Worm (Caenorhabditis elegans): ENCODE results near the gene kdp-1.

- TF ChIP-seq lin-39 (tag; optimal IDR thresholded peaks at IDR 0.05): no peak
- no peak for TF ChIP-seq nhr-25 (tag; optimal IDR thresholded peaks at IDR 0.05)
- TF ChIP-seq blmp-1 (tag; optimal IDR thresholded peaks at IDR 0.05; ENCODE audit: insufficient read depth): no peak
- TF ChIP-seq unc-62 (GFP tag; optimal IDR thresholded peaks at IDR 0.05): no peak
- TF ChIP-seq nhr-237 (tag; optimal IDR thresholded peaks at IDR 0.05): no peak
- TF ChIP-seq lin-13 (GFP tag; optimal IDR thresholded peaks at IDR 0.05): no peak
- no peak for TF ChIP-seq R02D3.7 (tag; optimal IDR thresholded peaks at IDR 0.05)
- no peak for TF ChIP-seq zag-1 (tag; optimal IDR thresholded peaks at IDR 0.05)
- TF ChIP-seq C34F6.9 (tag; optimal IDR thresholded peaks at IDR 0.05): no peak
- TF ChIP-seq alr-1 (tag; optimal IDR thresholded peaks at IDR 0.05): no peak
- TF ChIP-seq lsy-2 (tag; optimal IDR thresholded peaks at IDR 0.05): no peak
- TF ChIP-seq F13H6.1 (tag; optimal IDR thresholded peaks at IDR 0.05): no peak
- no peak for TF ChIP-seq nhr-12 (tag; optimal IDR thresholded peaks at IDR 0.05)
Measured at ce11 chrIV:13258872-13259271, 41.1 kb upstream of the kdp-1 start, which contains the start of gene JC8.16.
